Worm (Caenorhabditis elegans) whole organism, midembryonic: Measurements from ENCODE around the gene lipl-4.

Experiments
- T22C8.4 ChIP-seq: fragments of 200-800 bp; sonication (Bioruptor generic); IDR thresholded peaks from 2 replicates; pipeline ENCODE4 v1.3.6; 2022; ENCODE audit warnings: missing genetic modification characterization, missing compliant biosample characterization
- cog-1 ChIP-seq: sonication (generic microtip); optimal IDR thresholded peaks from 2 replicates; lab custom pipeline; 2016; ENCODE audit warnings: missing genetic modification characterization, missing compliant biosample characterization
- flt-1 ChIP-seq: fragments of 200-800 bp; sonication (Bioruptor generic); IDR thresholded peaks from 2 replicates; pipeline ENCODE4 v1.3.6; 2022; ENCODE audit warnings: missing genetic modification characterization, missing compliant biosample characterization
- klf-2 ChIP-seq: fragments of 200-800 bp; sonication (Bioruptor generic); conservative IDR thresholded peaks from 2 replicates; pipeline ENCODE4 v1.3.6; 2022; ENCODE audit warnings: missing genetic modification reagents, missing genetic modification characterization, missing compliant biosample characterization
- med-1 ChIP-seq: sonication (generic microtip); optimal IDR thresholded peaks from 2 replicates; lab custom pipeline; 2017; ENCODE audit warnings: missing genetic modification characterization, mild to moderate bottlenecking, missing compliant biosample characterization, antibody characterized with exemption, missing genetic modification reagents; ENCODE audit not compliant: insufficient read depth
- ref-1 ChIP-seq: fragments of 200-800 bp; sonication (Bioruptor generic); conservative IDR thresholded peaks from 2 replicates; pipeline ENCODE4 v1.3.6; 2022; ENCODE audit warnings: missing genetic modification reagents, missing genetic modification characterization, missing compliant biosample characterization
- tab-1 ChIP-seq: fragments of 200-800 bp; sonication (Bioruptor generic); IDR thresholded peaks from 2 replicates; pipeline ENCODE4 v1.3.6; 2022; ENCODE audit warnings: missing genetic modification characterization, missing compliant biosample characterization
- ztf-23 ChIP-seq: fragments of 200-800 bp; sonication (Bioruptor generic); IDR thresholded peaks from 2 replicates; pipeline ENCODE4 v1.3.6; 2022; ENCODE audit warnings: missing genetic modification reagents, missing genetic modification characterization, missing compliant biosample characterization
- ztf-29 ChIP-seq: fragments of 200-800 bp; sonication (Bioruptor generic); IDR thresholded peaks from 2 replicates; pipeline ENCODE4 v1.3.6; 2022; ENCODE audit warnings: missing genetic modification reagents, missing genetic modification characterization, missing compliant biosample characterization

The lipl-4 gene

ce11 chrV:6554308-6554707, 4.3 kb downstream of the lipl-4 start, which contains the start of gene K04A8.19:
Gene K04A8.19, minus strand, starts transcription at chrV:6554408.
- no peak for TF ChIP-seq ztf-29
- TF ChIP-seq cog-1 (tag; lab: Kevin White, UChicago): no peak
- TF ChIP-seq ztf-23 (GFP tag; lab: Robert Waterston, UW): no peak
- TF ChIP-seq ref-1 (GFP tag; lab: Robert Waterston, UW): no peak
- TF ChIP-seq tab-1: no peak
- no peak for TF ChIP-seq med-1 (GFP tag; lab: Kevin White, UChicago)
- TF ChIP-seq T22C8.4: no peak
- no peak for TF ChIP-seq flt-1 (GFP tag; lab: Robert Waterston, UW)
- no peak for TF ChIP-seq klf-2

ce11 chrV:6557035-6557434, 7.1 kb downstream of the lipl-4 start, which contains the start of gene spp-27:
Gene spp-27, minus strand, starts transcription at chrV:6557135.
- TF ChIP-seq klf-2: no peak
- no peak for TF ChIP-seq ztf-23 (GFP tag; lab: Robert Waterston, UW)
- TF ChIP-seq flt-1 (GFP tag; lab: Robert Waterston, UW): no peak
- TF ChIP-seq ref-1 (GFP tag; lab: Robert Waterston, UW): no peak
- no peak for TF ChIP-seq ztf-29
- no peak for TF ChIP-seq tab-1

- TF ChIP-seq klf-2 (no peak), ref-1 (GFP tag; lab: Robert Waterston, UW) (no peak), cog-1 (tag; lab: Kevin White, UChicago) (no peak), ztf-23 (GFP tag; lab: Robert Waterston, UW) (no peak), tab-1 (no peak), flt-1 (GFP tag; lab: Robert Waterston, UW) (no peak), med-1 (GFP tag; lab: Kevin White, UChicago) (no peak)
Measured at ce11 chrV:6558103-6558502, 8.1 kb downstream of the lipl-4 start, which contains the start of gene spp-20. Gene spp-20, minus strand, starts transcription at chrV:6558203.

ce11 chrV:6559105-6559504, 9.1 kb downstream of the lipl-4 start, which contains the start of gene spp-26:
Gene spp-26, minus strand, starts transcription at chrV:6559205.
- TF ChIP-seq ref-1 (GFP tag; lab: Robert Waterston, UW) (no peak), klf-2 (no peak), ztf-29 (no peak), cog-1 (tag; lab: Kevin White, UChicago) (no peak), flt-1 (GFP tag; lab: Robert Waterston, UW) (no peak), med-1 (GFP tag; lab: Kevin White, UChicago) (no peak), tab-1 (no peak), ztf-23 (GFP tag; lab: Robert Waterston, UW) (no peak), T22C8.4 (no peak)

- 0 out of 2 replicates have a peak, but pooled peaks have one; percentile 12 for TF ChIP-seq ztf-29
- no peak for TF ChIP-seq ref-1 (GFP tag; lab: Robert Waterston, UW)
- no peak for TF ChIP-seq klf-2
Measured at ce11 chrV:6559585-6559984, 9.6 kb downstream of the lipl-4 start.

ce11 chrV:6561592-6561991, 11.6 kb downstream of the lipl-4 start, which contains the start of gene spp-19:
Gene spp-19, minus strand, starts transcription at chrV:6561692.
- TF ChIP-seq ref-1 (GFP tag; lab: Robert Waterston, UW): no peak
- no peak for TF ChIP-seq ztf-23 (GFP tag; lab: Robert Waterston, UW)
- no peak for TF ChIP-seq ztf-29
- no peak for TF ChIP-seq flt-1 (GFP tag; lab: Robert Waterston, UW)
- no peak for TF ChIP-seq T22C8.4
- no peak for TF ChIP-seq tab-1
- TF ChIP-seq klf-2: no peak
- TF ChIP-seq med-1 (GFP tag; lab: Kevin White, UChicago): no peak
- TF ChIP-seq cog-1 (tag; lab: Kevin White, UChicago): no peak

ce11 chrV:6565851-6566386, 15.9 kb downstream of the lipl-4 start, which contains the start of gene K04A8.1:
Gene K04A8.1, plus strand, starts transcription at chrV:6566336.
- TF ChIP-seq ztf-29 (no peak), ztf-23 (GFP tag; lab: Robert Waterston, UW) (no peak), tab-1 (no peak), cog-1 (tag; lab: Kevin White, UChicago) (no peak), med-1 (GFP tag; lab: Kevin White, UChicago) (no peak)

- TF ChIP-seq cog-1 (tag; lab: Kevin White, UChicago): no peak
- TF ChIP-seq tab-1: no peak
- no peak for TF ChIP-seq ztf-29
- TF ChIP-seq ztf-23 (GFP tag; lab: Robert Waterston, UW): no peak
- TF ChIP-seq ref-1 (GFP tag; lab: Robert Waterston, UW): no peak
- no peak for TF ChIP-seq med-1 (GFP tag; lab: Kevin White, UChicago)
- TF ChIP-seq klf-2: no peak
- TF ChIP-seq flt-1 (GFP tag; lab: Robert Waterston, UW): no peak
- no peak for TF ChIP-seq T22C8.4
Measured at ce11 chrV:6575406-6576130, 25.6 kb downstream of the lipl-4 start, which contains the start of gene fut-2. Gene fut-2, minus strand, starts transcription at chrV:6575890.

ce11 chrV:6576567-6576966, 26.6 kb downstream of the lipl-4 start, which contains the start of gene EGAP9.4:
Gene EGAP9.4, plus strand, starts transcription at chrV:6576867.
- TF ChIP-seq cog-1 (tag; lab: Kevin White, UChicago) (no peak), tab-1 (no peak), med-1 (GFP tag; lab: Kevin White, UChicago) (no peak)

- TF ChIP-seq ztf-29 (no peak), tab-1 (no peak), cog-1 (tag; lab: Kevin White, UChicago) (no peak), med-1 (GFP tag; lab: Kevin White, UChicago) (no peak), ztf-23 (GFP tag; lab: Robert Waterston, UW) (no peak), ref-1 (GFP tag; lab: Robert Waterston, UW) (no peak), klf-2 (no peak), flt-1 (GFP tag; lab: Robert Waterston, UW) (no peak), T22C8.4 (no peak)
Measured at ce11 chrV:6579992-6580391, 30.0 kb downstream of the lipl-4 start, which contains the start of gene EGAP9.3. Gene EGAP9.3, minus strand, starts transcription at chrV:6580122.
